Worm (Caenorhabditis elegans): ENCODE measurements around the gene srw-86.

srw-86 gene

ce11 chrV:19419301-19419700 is 18.8 kb upstream of the srw-86 start:
- TF ChIP-seq elt-2 (tag; optimal IDR thresholded peaks at IDR 0.05) = peak; percentile 65
- TF ChIP-seq pqm-1 (tag; optimal IDR thresholded peaks at IDR 0.05) = peak; percentile 7

ce11 chrV:19417836-19418235 is 17.3 kb upstream of the srw-86 start, which contains the start of gene C25F9.15:
TSS of gene C25F9.15 (plus strand) at chrV:19418136.
- TF ChIP-seq sea-2 (GFP tag; optimal IDR thresholded peaks at IDR 0.05) (no peak), snpc-4 (tag; optimal IDR thresholded peaks at IDR 0.05) (no peak), elt-2 (tag; optimal IDR thresholded peaks at IDR 0.05) (peak; percentile 42), nhr-67 (tag; optimal IDR thresholded peaks at IDR 0.05) (no peak), ceh-28 (tag; optimal IDR thresholded peaks at IDR 0.05) (no peak), nhr-237 (tag; optimal IDR thresholded peaks at IDR 0.05) (no peak), lin-15B (tag; optimal IDR thresholded peaks at IDR 0.05) (no peak), pha-4 (tag; optimal IDR thresholded peaks at IDR 0.05) (no peak)

- TF ChIP-seq lin-15B (tag; optimal IDR thresholded peaks at IDR 0.05) (no peak), ama-1 (optimal IDR thresholded peaks at IDR 0.05) (no peak), elt-2 (tag; optimal IDR thresholded peaks at IDR 0.05) (peak; percentile 48), mml-1 (tag; optimal IDR thresholded peaks at IDR 0.05) (no peak), nhr-11 (tag; optimal IDR thresholded peaks at IDR 0.05) (no peak), fkh-2 (tag; optimal IDR thresholded peaks at IDR 0.05) (no peak), egl-5 (tag; optimal IDR thresholded peaks at IDR 0.05) (no peak), nhr-25 (tag; optimal IDR thresholded peaks at IDR 0.05) (no peak)
These were observed 16.0 kb upstream of the srw-86 start, which contains the start of the genes C25F9.4 and C25F9.9 for ce11 chrV:19416475-19416874. TSS of gene C25F9.4 (minus strand) at chrV:19416575. TSS of gene C25F9.9 (plus strand) at chrV:19416611.

- TF ChIP-seq eor-1 (tag; optimal IDR thresholded peaks at IDR 0.05) (no peak), nhr-12 (tag; optimal IDR thresholded peaks at IDR 0.05) (no peak), lsy-12 (tag; optimal IDR thresholded peaks at IDR 0.05) (no peak), aly-2 (tag; optimal IDR thresholded peaks at IDR 0.05) (no peak), egl-27 (tag; optimal IDR thresholded peaks at IDR 0.05) (no peak), nhr-237 (tag; optimal IDR thresholded peaks at IDR 0.05) (no peak), skn-1 (tag; optimal IDR thresholded peaks at IDR 0.05) (no peak), pqm-1 (tag; optimal IDR thresholded peaks at IDR 0.05) (peak; percentile 58), nhr-76 (tag; optimal IDR thresholded peaks at IDR 0.05) (no peak), ceh-82 (tag; optimal IDR thresholded peaks at IDR 0.05) (no peak), nhr-28 (tag; optimal IDR thresholded peaks at IDR 0.05) (no peak), egl-5 (tag; optimal IDR thresholded peaks at IDR 0.05) (no peak), unc-62 (GFP tag; optimal IDR thresholded peaks at IDR 0.05) (no peak), ztf-11 (tag; optimal IDR thresholded peaks at IDR 0.05) (no peak), tbx-2 (tag; optimal IDR thresholded peaks at IDR 0.05) (no peak), daf-12 (tag; optimal IDR thresholded peaks at IDR 0.05) (no peak), mdl-1 (tag; optimal IDR thresholded peaks at IDR 0.05) (no peak), elt-2 (tag; optimal IDR thresholded peaks at IDR 0.05) (peak; percentile 81), elt-1 (tag; optimal IDR thresholded peaks at IDR 0.05) (no peak), ceh-28 (tag; optimal IDR thresholded peaks at IDR 0.05) (no peak), ZK546.5 (tag; optimal IDR thresholded peaks at IDR 0.05) (no peak), snpc-4 (tag; optimal IDR thresholded peaks at IDR 0.05) (no peak), nhr-77 (tag; optimal IDR thresholded peaks at IDR 0.05) (no peak), zag-1 (tag; optimal IDR thresholded peaks at IDR 0.05) (no peak), unc-39 (tag; optimal IDR thresholded peaks at IDR 0.05) (no peak), nhr-43 (tag; optimal IDR thresholded peaks at IDR 0.05; ENCODE audit: poor library complexity, severe bottlenecking) (no peak), hmg-11 (tag; optimal IDR thresholded peaks at IDR 0.05) (no peak), nhr-25 (tag; optimal IDR thresholded peaks at IDR 0.05) (no peak), ceh-9 (tag; optimal IDR thresholded peaks at IDR 0.05) (no peak), pha-4 (tag; optimal IDR thresholded peaks at IDR 0.05) (peak; percentile 28), fkh-10 (GFP tag; optimal IDR thresholded peaks at IDR 0.05) (no peak), jun-1 (tag; optimal IDR thresholded peaks at IDR 0.05) (peak; percentile 64)
These were observed 10.1 kb upstream of the srw-86 start, which contains the start of gene C25F9.5 for ce11 chrV:19410663-19411062. TSS of gene C25F9.5 (minus strand) at chrV:19410857.

All from whole organism, L3 larva.